Worm (Caenorhabditis elegans) whole organism, young adult: Measurements from ENCODE around the gene srj-21.

Source experiments
- B0019.2 ChIP-seq: fragments of 200-800 bp; sonication (Bioruptor generic); conservative IDR thresholded peaks from 2 replicates; pipeline ENCODE4 v1.3.6; 2022; ENCODE audit warnings: missing genetic modification reagents, missing genetic modification characterization, missing compliant biosample characterization
- C06A6.2 ChIP-seq: fragments of 200-800 bp; sonication (Bioruptor generic); conservative IDR thresholded peaks from 2 replicates; pipeline ENCODE4 v1.3.6; 2022; ENCODE audit warnings: missing genetic modification characterization, missing compliant biosample characterization
- F10E7.11 ChIP-seq: sonication (generic microtip); optimal IDR thresholded peaks from 2 replicates; lab custom pipeline; 2017; ENCODE audit warnings: mild to moderate bottlenecking, missing genetic modification characterization, moderate library complexity, missing compliant biosample characterization
- Y53F4B.3 ChIP-seq: fragments of 200-800 bp; sonication (Bioruptor generic); IDR thresholded peaks from 2 replicates; pipeline ENCODE4 v1.3.6; 2022; ENCODE audit warnings: missing genetic modification reagents, missing genetic modification characterization, missing compliant biosample characterization
- ama-1 ChIP-seq, 3 experiments: fragments of 150-350 bp in 1 of 3; sonication (generic microtip) in 2 of 3; optimal IDR thresholded peaks; 2 replicates each; lab custom pipeline; 2014 to 2018; ENCODE audit warnings: missing biosample characterization in 2 of 3, missing genetic modification characterization in 2 of 3, missing genetic modification reagents in 2 of 3
- attf-3 ChIP-seq: fragments of 200-800 bp; sonication (Bioruptor generic); conservative IDR thresholded peaks from 2 replicates; pipeline ENCODE4 v1.3.6; 2022; ENCODE audit warnings: missing genetic modification reagents, missing genetic modification characterization, missing compliant biosample characterization
- attf-5 ChIP-seq: fragments of 200-800 bp; sonication (Bioruptor generic); optimal IDR thresholded peaks from 2 replicates; lab custom pipeline; 2018; ENCODE audit warnings: mild to moderate bottlenecking, missing genetic modification characterization, missing compliant biosample characterization
- bed-2 ChIP-seq: fragments of 200-800 bp; sonication (Bioruptor generic); IDR thresholded peaks from 2 replicates; pipeline ENCODE4 v1.3.6; 2022; ENCODE audit warnings: missing genetic modification reagents, missing genetic modification characterization, missing compliant biosample characterization
- cebp-1 ChIP-seq, 2 experiments: fragments of 200-800 bp in 1 of 2; sonication (Bioruptor generic) in 1 of 2; sonication (generic microtip) in 1 of 2; IDR thresholded peaks in 1 of 2; optimal IDR thresholded peaks in 1 of 2; 2 replicates each; pipeline versions ENCODE4 v1.3.6 to Lab custom; 2017 to 2022; ENCODE audit warnings: missing compliant biosample characterization in 2 of 2, missing genetic modification characterization in 2 of 2, mild to moderate bottlenecking in 1 of 2, missing genetic modification reagents in 1 of 2, moderate library complexity in 1 of 2
- ceh-27 ChIP-seq: fragments of 200-800 bp; sonication (Bioruptor generic); optimal IDR thresholded peaks from 2 replicates; lab custom pipeline; 2018; ENCODE audit warnings: mild to moderate bottlenecking, missing genetic modification characterization, moderate library complexity, missing compliant biosample characterization
- ceh-58 ChIP-seq: fragments of 200-800 bp; sonication (Bioruptor generic); IDR thresholded peaks from 2 replicates; pipeline ENCODE4 v1.3.6; 2022; ENCODE audit warnings: missing genetic modification characterization, missing compliant biosample characterization
- dpl-1 ChIP-seq: fragments of 150-350 bp; optimal IDR thresholded peaks from 2 replicates; lab custom pipeline; 2014; ENCODE audit warnings: missing biosample characterization, missing genetic modification reagents, missing genetic modification characterization
- egl-18 ChIP-seq: fragments of 200-800 bp; sonication (Bioruptor generic); IDR thresholded peaks from 2 replicates; pipeline ENCODE4 v1.3.6; 2022; ENCODE audit warnings: missing genetic modification reagents, missing genetic modification characterization, missing compliant biosample characterization
- egl-44 ChIP-seq: fragments of 200-800 bp; sonication (Bioruptor generic); IDR thresholded peaks from 2 replicates; pipeline ENCODE4 v1.3.6; 2022; ENCODE audit warnings: missing genetic modification reagents, missing genetic modification characterization, missing compliant biosample characterization
- ekl-4 ChIP-seq: fragments of 200-800 bp; sonication (Bioruptor generic); IDR thresholded peaks from 2 replicates; pipeline ENCODE4 v1.3.6; 2022; ENCODE audit warnings: missing genetic modification reagents, missing genetic modification characterization, missing compliant biosample characterization
- fkh-3 ChIP-seq: sonication (generic microtip); optimal IDR thresholded peaks from 2 replicates; lab custom pipeline; 2016; ENCODE audit warnings: mild to moderate bottlenecking, missing genetic modification characterization, missing compliant biosample characterization
- lag-1 ChIP-seq: fragments of 200-800 bp; sonication (Bioruptor generic); IDR thresholded peaks from 2 replicates; pipeline ENCODE4 v1.3.6; 2022; ENCODE audit warnings: missing genetic modification reagents, missing genetic modification characterization, missing compliant biosample characterization
- madf-3 ChIP-seq: fragments of 200-800 bp; sonication (Bioruptor generic); IDR thresholded peaks from 2 replicates; pipeline ENCODE4 v1.3.6; 2022; ENCODE audit warnings: missing genetic modification reagents, missing genetic modification characterization, missing compliant biosample characterization
- madf-6 ChIP-seq: fragments of 200-800 bp; sonication (Bioruptor generic); IDR thresholded peaks from 2 replicates; pipeline ENCODE4 v1.3.6; 2022; ENCODE audit warnings: missing genetic modification reagents, missing genetic modification characterization, missing compliant biosample characterization
- pha-4 ChIP-seq: fragments of 150-350 bp; sonication (generic microtip); optimal IDR thresholded peaks from 2 replicates; lab custom pipeline; 2014; ENCODE audit warnings: missing biosample characterization, missing genetic modification reagents, missing genetic modification characterization
- sea-2 ChIP-seq: fragments of 200-800 bp; sonication (Bioruptor generic); IDR thresholded peaks from 2 replicates; pipeline ENCODE4 v1.3.6; 2022; ENCODE audit warnings: missing genetic modification characterization, missing compliant biosample characterization
- snpc-1.1 ChIP-seq: sonication (generic microtip); optimal IDR thresholded peaks from 2 replicates; lab custom pipeline; 2017; ENCODE audit warnings: missing genetic modification characterization, mild to moderate bottlenecking, missing compliant biosample characterization, antibody characterized with exemption, moderate library complexity, missing genotype, missing genetic modification reagents; ENCODE audit not compliant: insufficient read depth
- snpc-4 ChIP-seq, 5 experiments: fragments of 150-350 bp in 1 of 5; sonication (generic microtip) in 4 of 5; optimal IDR thresholded peaks; 2 replicates each; lab custom pipeline; 2014 to 2018; ENCODE audit warnings: missing genetic modification characterization in 5 of 5, missing biosample characterization in 3 of 5, antibody characterized with exemption in 2 of 5, mild to moderate bottlenecking in 2 of 5, missing compliant biosample characterization in 2 of 5, missing genotype in 2 of 5, moderate library complexity in 2 of 5, missing genetic modification reagents in 1 of 5
- somi-1 ChIP-seq: fragments of 200-800 bp; sonication (Bioruptor generic); optimal IDR thresholded peaks from 2 replicates; lab custom pipeline; 2018; ENCODE audit warnings: mild to moderate bottlenecking, missing genetic modification characterization, missing compliant biosample characterization
- zim-3 ChIP-seq: sonication (generic microtip); optimal IDR thresholded peaks from 2 replicates; lab custom pipeline; 2017; ENCODE audit warnings: mild to moderate bottlenecking, missing genetic modification characterization, moderate library complexity, missing compliant biosample characterization
- ztf-6 ChIP-seq: fragments of 200-800 bp; sonication (Bioruptor generic); IDR thresholded peaks from 2 replicates; pipeline ENCODE4 v1.3.6; 2022; ENCODE audit warnings: missing genetic modification reagents, missing genetic modification characterization, missing compliant biosample characterization

Gene srj-21

DNA sequence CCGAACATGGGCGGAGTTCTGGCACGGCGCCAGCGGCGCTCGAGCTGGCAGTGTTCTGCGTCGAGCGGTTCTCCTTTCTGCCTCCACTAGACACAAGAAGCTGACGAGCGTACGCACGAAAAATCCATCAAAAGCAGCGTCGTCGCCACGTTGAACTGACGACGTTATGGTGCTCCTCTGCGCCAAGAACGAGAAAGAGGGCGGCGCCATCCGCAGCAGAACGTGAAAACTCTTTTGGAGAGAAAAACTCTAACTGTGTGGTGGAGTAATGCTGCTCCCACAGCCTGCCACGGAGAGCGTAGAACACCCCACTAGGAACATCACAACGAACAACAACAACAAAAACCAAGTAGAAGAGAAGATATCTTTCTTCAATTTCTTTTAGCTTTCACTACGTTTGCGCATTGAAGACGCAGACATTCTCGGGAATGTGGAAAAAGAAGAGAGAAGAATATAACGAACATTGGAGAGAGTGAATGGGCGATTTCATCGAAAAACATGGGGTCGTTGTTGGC lies 23.2 kb upstream of the srj-21 start (continued):
- TF ChIP-seq snpc-1.1: no peak
- TF ChIP-seq somi-1 (GFP tag; lab: Kevin White, UChicago): no peak
- no peak for TF ChIP-seq B0019.2
- TF ChIP-seq madf-3 (GFP tag; lab: Robert Waterston, UW): no peak

DNA sequence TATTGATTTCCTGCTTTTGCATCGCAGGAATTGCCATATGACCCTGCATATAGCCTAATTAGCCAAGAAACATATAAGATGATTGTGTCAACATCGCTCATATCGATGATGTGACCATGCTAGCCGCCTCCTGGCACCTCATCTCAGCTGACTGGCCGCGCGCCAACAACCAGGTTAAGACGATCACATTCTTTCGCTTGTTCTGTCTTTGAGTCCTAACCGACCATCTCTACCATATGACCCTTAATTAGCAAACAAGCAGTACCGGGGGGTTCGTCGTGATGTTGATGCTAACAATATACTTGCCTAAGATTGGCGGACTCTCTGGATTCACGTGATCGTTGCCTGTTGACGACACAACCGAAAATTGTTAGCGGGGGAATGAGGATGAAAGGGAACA lies 22.5 kb upstream of the srj-21 start:
- TF ChIP-seq cebp-1 (GFP tag; IDR thresholded peaks at IDR 0.05; lab: Robert Waterston, UW): no peak
- peak; percentile 15 for TF ChIP-seq cebp-1 (tag; optimal IDR thresholded peaks at IDR 0.05; lab: Kevin White, UChicago)
- peak; percentile 17 for TF ChIP-seq attf-5 (GFP tag; lab: Kevin White, UChicago)
- TF ChIP-seq madf-6 (GFP tag; lab: Robert Waterston, UW): 0 out of 2 replicates have a peak, but pooled peaks have one; percentile 6
- no peak for TF ChIP-seq ceh-58 (GFP tag; lab: Robert Waterston, UW)
- TF ChIP-seq egl-44 (GFP tag; lab: Robert Waterston, UW): 0 out of 2 replicates have a peak, but pooled peaks have one; percentile 55
- TF ChIP-seq attf-3: no peak

DNA sequence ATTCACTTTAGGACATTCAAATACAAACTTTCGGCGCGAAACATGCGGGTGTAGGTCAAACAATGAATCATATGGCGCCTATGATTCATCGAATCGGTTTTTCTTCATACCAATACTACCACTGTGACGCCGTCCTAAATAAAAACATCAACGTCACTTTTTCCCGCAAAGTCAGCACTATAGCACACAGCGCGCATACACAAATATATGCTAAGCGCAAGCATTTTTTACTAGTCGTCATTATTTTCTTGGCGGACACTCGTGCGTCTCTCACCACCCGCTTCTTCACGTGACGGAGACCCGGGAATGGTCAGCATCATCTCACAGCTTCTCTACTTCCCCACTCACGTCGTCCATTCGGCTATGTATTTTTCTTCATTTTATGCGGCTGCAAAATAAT lies 22.0 kb upstream of the srj-21 start:
- TF ChIP-seq attf-3 (no peak), pha-4 (tag; lab: Kevin White, UChicago) (no peak), ceh-27 (GFP tag; lab: Kevin White, UChicago) (no peak)

DNA sequence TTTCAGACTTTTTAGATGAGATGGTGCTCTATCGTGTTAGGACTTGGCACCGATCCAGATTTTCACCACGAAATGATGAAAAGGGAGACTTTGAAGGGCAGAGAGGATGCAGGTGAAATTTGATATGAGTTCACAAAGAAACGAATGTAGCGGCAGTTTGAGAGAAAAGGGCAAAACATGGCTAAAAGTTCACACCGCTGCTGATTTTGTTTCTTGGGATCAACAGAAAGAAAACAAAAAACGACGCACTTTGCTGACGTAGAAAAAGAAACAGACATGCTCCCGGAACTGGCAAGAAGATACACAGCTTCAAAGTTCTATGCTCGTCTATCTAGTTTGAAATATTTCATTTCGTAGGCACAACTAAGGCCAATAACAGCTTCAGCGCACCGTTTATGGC lies 21.6 kb upstream of the srj-21 start:
- TF ChIP-seq snpc-4 (GFP tag; optimal IDR thresholded peaks at IDR 0.05; lab: Kevin White, UChicago) (no peak), snpc-4 (tag; optimal IDR thresholded peaks at IDR 0.05; lab: Kevin White, UChicago) (no peak), sea-2 (no peak), Y53F4B.3 (no peak), F10E7.11 (tag; lab: Kevin White, UChicago) (no peak), C06A6.2 (no peak)

DNA sequence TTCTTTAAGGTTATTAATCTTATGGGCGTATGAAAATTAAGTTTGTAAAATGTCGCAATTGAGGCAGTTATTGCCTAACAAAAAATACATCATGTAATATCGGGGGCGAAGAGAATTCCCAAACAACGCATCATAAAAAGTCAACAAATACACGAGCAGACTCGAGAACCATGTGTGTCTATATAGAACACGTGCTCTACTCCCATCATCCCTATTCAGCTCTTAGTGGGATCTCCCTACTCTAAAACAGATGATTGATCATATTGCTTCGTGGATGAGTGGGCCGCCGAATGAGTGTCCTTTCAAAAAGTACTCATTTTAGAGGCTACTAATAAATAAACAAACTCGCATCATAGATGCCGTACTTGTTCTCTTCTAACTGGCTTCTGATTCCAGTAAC lies 20.7 kb upstream of the srj-21 start:
- TF ChIP-seq attf-5 (GFP tag; lab: Kevin White, UChicago) (no peak), egl-18 (GFP tag; lab: Robert Waterston, UW) (no peak), zim-3 (tag; lab: Kevin White, UChicago) (no peak), ztf-6 (GFP tag; lab: Robert Waterston, UW) (no peak), fkh-3 (tag; lab: Kevin White, UChicago) (no peak), lag-1 (GFP tag; lab: Robert Waterston, UW) (no peak), ama-1 (optimal IDR thresholded peaks at IDR 0.05; lab: Kevin White, UChicago) (no peak), ama-1 (GFP tag; optimal IDR thresholded peaks at IDR 0.05; lab: Kevin White, UChicago) (no peak), dpl-1 (no peak), bed-2 (GFP tag; lab: Robert Waterston, UW) (no peak)

DNA sequence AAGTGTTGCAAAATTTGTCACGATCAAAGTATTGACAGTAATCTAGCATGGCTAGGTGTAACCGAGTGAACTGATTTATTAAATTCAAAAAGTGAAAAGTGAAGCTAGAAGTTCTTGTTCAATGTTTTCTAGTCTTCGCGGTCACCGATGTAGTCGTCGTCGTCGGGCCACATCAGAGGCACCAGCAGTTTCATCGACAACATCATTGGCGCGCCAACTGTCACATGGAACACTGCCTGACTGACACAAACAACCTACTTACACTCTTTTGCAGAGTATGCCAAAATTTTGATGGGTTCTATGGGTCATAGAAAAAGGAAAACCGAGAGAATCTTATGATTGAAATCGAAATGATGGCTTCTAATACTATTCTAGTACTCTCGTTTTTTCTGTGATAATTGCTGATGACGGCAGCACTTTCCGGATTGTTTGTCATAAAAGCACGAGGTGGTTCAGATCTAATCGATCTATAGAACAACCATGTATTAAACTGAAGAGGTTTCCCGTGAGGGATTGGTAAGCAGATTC lies 19.6 kb upstream of the srj-21 start:
- TF ChIP-seq cebp-1 (GFP tag; IDR thresholded peaks at IDR 0.05; lab: Robert Waterston, UW): 0 out of 2 replicates have a peak, but pooled peaks have one; percentile 10
- no peak for TF ChIP-seq cebp-1 (tag; optimal IDR thresholded peaks at IDR 0.05; lab: Kevin White, UChicago)
- no peak for TF ChIP-seq B0019.2
- 0 out of 2 replicates have a peak, but pooled peaks have one; percentile 9 for TF ChIP-seq ekl-4 (GFP tag; lab: Robert Waterston, UW)
- TF ChIP-seq, all 124 proteins: peak for 2
